Worm (Caenorhabditis elegans) whole organism, mixed stage, embryonic: ENCODE results near the gene C35A11.4.

Experiments used
- M03D4.4 ChIP-seq: sonication (generic microtip); optimal IDR thresholded peaks from 2 replicates; lab custom pipeline; 2017; ENCODE audit warnings: mild to moderate bottlenecking, missing genetic modification characterization, missing compliant biosample characterization
- blmp-1 ChIP-seq: fragments of 150-350 bp; optimal IDR thresholded peaks from 2 replicates; lab custom pipeline; 2014; ENCODE audit warnings: missing biosample characterization, missing genetic modification characterization
- ceh-43 ChIP-seq: fragments of 200-800 bp; sonication (Bioruptor generic); optimal IDR thresholded peaks from 2 replicates; lab custom pipeline; 2018; ENCODE audit warnings: mild to moderate bottlenecking, missing genetic modification characterization, moderate library complexity, missing compliant biosample characterization
- ceh-83 ChIP-seq: fragments of 200-800 bp; sonication (Bioruptor generic); optimal IDR thresholded peaks from 2 replicates; lab custom pipeline; 2018; ENCODE audit warnings: mild to moderate bottlenecking, missing genetic modification characterization, missing compliant biosample characterization
- ces-1 ChIP-seq: fragments of 150-350 bp; optimal IDR thresholded peaks from 2 replicates; lab custom pipeline; 2014; ENCODE audit warnings: missing biosample characterization, missing genetic modification reagents, missing genetic modification characterization
- cnd-1 ChIP-seq: fragments of 200-800 bp; sonication (Bioruptor generic); optimal IDR thresholded peaks from 2 replicates; lab custom pipeline; 2018; ENCODE audit warnings: mild to moderate bottlenecking, missing genetic modification characterization, missing compliant biosample characterization
- drap-1 ChIP-seq: fragments of 200-800 bp; sonication (Bioruptor generic); optimal IDR thresholded peaks from 3 replicates; lab custom pipeline; 2018; ENCODE audit warnings: mild to moderate bottlenecking, missing genetic modification characterization, missing compliant biosample characterization
- elt-1 ChIP-seq: sonication (generic microtip); optimal IDR thresholded peaks from 2 replicates; lab custom pipeline; 2017; ENCODE audit warnings: missing genetic modification characterization, mild to moderate bottlenecking, missing compliant biosample characterization, antibody characterized with exemption, moderate library complexity, borderline replicate concordance; ENCODE audit not compliant: insufficient read depth
- flh-1 ChIP-seq: fragments of 200-800 bp; sonication (Bioruptor generic); optimal IDR thresholded peaks from 2 replicates; lab custom pipeline; 2018; ENCODE audit warnings: mild to moderate bottlenecking, missing genetic modification characterization, moderate library complexity, missing compliant biosample characterization
- ham-2 ChIP-seq: fragments of 200-800 bp; sonication (Bioruptor generic); optimal IDR thresholded peaks from 2 replicates; lab custom pipeline; 2018; ENCODE audit warnings: mild to moderate bottlenecking, missing genetic modification characterization, missing compliant biosample characterization
- hlh-1 ChIP-seq: fragments of 150-350 bp; optimal IDR thresholded peaks from 2 replicates; lab custom pipeline; 2014; ENCODE audit warnings: missing biosample characterization, missing genetic modification reagents, missing genetic modification characterization
- lin-13 ChIP-seq: fragments of 150-350 bp; optimal IDR thresholded peaks from 2 replicates; lab custom pipeline; 2014; ENCODE audit warnings: missing biosample characterization, missing genetic modification characterization
- lin-32 ChIP-seq: fragments of 200-800 bp; sonication (Bioruptor generic); optimal IDR thresholded peaks from 2 replicates; lab custom pipeline; 2018; ENCODE audit warnings: mild to moderate bottlenecking, missing genetic modification characterization, missing compliant biosample characterization
- lsy-2 ChIP-seq: fragments of 150-350 bp; optimal IDR thresholded peaks from 2 replicates; lab custom pipeline; 2014; ENCODE audit warnings: missing biosample characterization, missing genetic modification characterization
- mep-1 ChIP-seq: fragments of 150-350 bp; optimal IDR thresholded peaks from 2 replicates; lab custom pipeline; 2017; ENCODE audit warnings: missing biosample characterization, missing genetic modification reagents, missing genetic modification characterization, inconsistent platforms
- mls-2 ChIP-seq: sonication (generic microtip); optimal IDR thresholded peaks from 2 replicates; lab custom pipeline; 2016; ENCODE audit warnings: mild to moderate bottlenecking, missing genetic modification characterization, moderate library complexity, missing compliant biosample characterization
- nhr-12 ChIP-seq: fragments of 150-350 bp; optimal IDR thresholded peaks from 2 replicates; lab custom pipeline; 2014; ENCODE audit warnings: missing biosample characterization, missing genetic modification characterization
- nhr-2 ChIP-seq: fragments of 150-350 bp; optimal IDR thresholded peaks from 2 replicates; lab custom pipeline; 2014; ENCODE audit warnings: missing biosample characterization, missing genetic modification characterization
- nhr-237 ChIP-seq: fragments of 150-350 bp; optimal IDR thresholded peaks from 2 replicates; lab custom pipeline; 2014; ENCODE audit warnings: missing biosample characterization, missing genetic modification characterization
- nhr-28 ChIP-seq: fragments of 150-350 bp; optimal IDR thresholded peaks from 2 replicates; lab custom pipeline; 2014; ENCODE audit warnings: missing biosample characterization, missing genetic modification characterization
- nhr-76 ChIP-seq: sonication (generic microtip); optimal IDR thresholded peaks from 2 replicates; lab custom pipeline; 2017; ENCODE audit warnings: missing biosample characterization, missing genetic modification characterization
- sem-2 ChIP-seq: fragments of 200-800 bp; sonication (Bioruptor generic); optimal IDR thresholded peaks from 2 replicates; lab custom pipeline; 2018; ENCODE audit warnings: mild to moderate bottlenecking, missing genetic modification characterization, missing compliant biosample characterization
- sptf-1 ChIP-seq: sonication (generic microtip); optimal IDR thresholded peaks from 2 replicates; lab custom pipeline; 2017; ENCODE audit warnings: mild to moderate bottlenecking, missing genetic modification characterization, moderate library complexity, missing compliant biosample characterization
- tbx-8 ChIP-seq: fragments of 200-800 bp; sonication (Bioruptor generic); optimal IDR thresholded peaks from 2 replicates; lab custom pipeline; 2018; ENCODE audit warnings: mild to moderate bottlenecking, missing genetic modification characterization, moderate library complexity, missing compliant biosample characterization
- unc-120 ChIP-seq: sonication (generic microtip); optimal IDR thresholded peaks from 2 replicates; lab custom pipeline; 2017; ENCODE audit warnings: missing genetic modification characterization, missing compliant biosample characterization; ENCODE audit not compliant: poor library complexity, severe bottlenecking
- unc-39 ChIP-seq: fragments of 150-350 bp; optimal IDR thresholded peaks from 2 replicates; lab custom pipeline; 2014; ENCODE audit warnings: missing biosample characterization, missing genetic modification characterization
- zip-8 ChIP-seq: fragments of 150-350 bp; optimal IDR thresholded peaks from 2 replicates; lab custom pipeline; 2014; ENCODE audit warnings: missing biosample characterization, missing genetic modification characterization
- ztf-11 ChIP-seq: fragments of 150-350 bp; optimal IDR thresholded peaks from 2 replicates; lab custom pipeline; 2014; ENCODE audit warnings: missing biosample characterization, missing genetic modification characterization

Gene C35A11.4

DNA sequence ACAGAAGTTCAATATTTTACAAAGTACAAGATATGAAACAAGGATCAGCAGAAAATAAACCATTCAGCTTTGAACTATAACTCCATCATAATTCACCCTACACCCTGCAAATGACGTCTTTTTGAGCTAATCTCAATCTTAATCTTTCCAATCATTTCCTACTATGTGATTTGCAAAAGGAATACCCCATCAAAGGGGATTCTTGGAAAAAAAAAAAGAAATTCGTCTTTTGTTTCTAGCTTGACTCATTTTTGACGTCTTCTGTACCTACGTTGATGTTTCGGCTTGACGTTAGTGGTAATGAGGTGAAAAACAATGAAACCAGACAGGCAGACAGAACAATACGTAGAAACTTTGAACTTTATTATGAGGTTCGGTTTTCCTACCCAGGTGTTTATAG lies 30.7 kb downstream of the C35A11.4 start:
- TF ChIP-seq nhr-28 (tag; lab: Kevin White, UChicago) (no peak), lin-32 (GFP tag; lab: Kevin White, UChicago) (no peak), nhr-237 (no peak), drap-1 (GFP tag; lab: Kevin White, UChicago) (no peak), lsy-2 (no peak), sptf-1 (tag; lab: Kevin White, UChicago) (no peak), lin-13 (no peak), hlh-1 (tag; lab: Kevin White, UChicago) (no peak), elt-1 (tag; lab: Kevin White, UChicago) (no peak)

ce11 chrV:5358772-5359171 lies 34.2 kb downstream of the C35A11.4 start, which contains the start of gene nhr-216:
Gene nhr-216, minus strand, starts transcription at chrV:5358872.
- TF ChIP-seq cnd-1 (tag; lab: Kevin White, UChicago) (no peak), drap-1 (GFP tag; lab: Kevin White, UChicago) (no peak), elt-1 (tag; lab: Kevin White, UChicago) (no peak), zip-8 (tag; lab: Kevin White, UChicago) (no peak), nhr-28 (tag; lab: Kevin White, UChicago) (no peak), lsy-2 (no peak), nhr-12 (tag; lab: Kevin White, UChicago) (no peak), ztf-11 (tag; lab: Kevin White, UChicago) (no peak), ceh-43 (GFP tag; lab: Kevin White, UChicago) (no peak), unc-120 (tag; lab: Kevin White, UChicago) (no peak), ceh-83 (GFP tag; lab: Kevin White, UChicago) (no peak), sem-2 (GFP tag; lab: Kevin White, UChicago) (no peak), hlh-1 (tag; lab: Kevin White, UChicago) (no peak), tbx-8 (no peak), M03D4.4 (tag; lab: Kevin White, UChicago) (no peak), mep-1 (tag; lab: Kevin White, UChicago) (no peak), mls-2 (tag; lab: Kevin White, UChicago) (no peak), flh-1 (no peak), blmp-1 (tag; lab: Kevin White, UChicago) (no peak), unc-39 (tag; lab: Kevin White, UChicago) (no peak)

DNA sequence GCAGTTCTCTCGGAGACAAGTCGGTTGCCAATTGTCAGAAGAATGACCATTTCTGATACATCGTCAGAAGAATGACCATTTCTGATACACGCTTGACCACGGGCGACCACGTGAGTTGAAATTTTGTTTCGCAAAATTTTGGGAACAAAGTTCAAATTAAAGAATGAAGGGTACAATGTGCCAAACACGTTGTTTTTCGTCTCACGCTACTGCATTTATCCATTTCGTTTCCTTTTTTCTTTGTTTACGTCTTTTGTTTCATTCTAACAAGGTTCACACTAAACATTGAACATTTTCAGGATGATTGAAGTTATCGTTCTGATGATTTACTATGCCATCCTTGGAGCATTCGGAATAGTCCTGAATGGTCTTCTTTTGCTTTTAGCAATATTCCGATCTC lies 41.5 kb downstream of the C35A11.4 start, which contains the start of gene srd-9:
TSS of gene srd-9 (plus strand) at position 301 of the 400 bp plus-strand sequence.
- no peak for TF ChIP-seq unc-120 (tag; lab: Kevin White, UChicago)
- TF ChIP-seq mep-1 (tag; lab: Kevin White, UChicago): no peak
- no peak for TF ChIP-seq elt-1 (tag; lab: Kevin White, UChicago)
- TF ChIP-seq blmp-1 (tag; lab: Kevin White, UChicago): no peak
- no peak for TF ChIP-seq ztf-11 (tag; lab: Kevin White, UChicago)
- TF ChIP-seq sptf-1 (tag; lab: Kevin White, UChicago): no peak
- TF ChIP-seq nhr-2 (tag; lab: Kevin White, UChicago): no peak
- no peak for TF ChIP-seq cnd-1 (tag; lab: Kevin White, UChicago)
- no peak for TF ChIP-seq ham-2
- TF ChIP-seq zip-8 (tag; lab: Kevin White, UChicago): no peak
- no peak for TF ChIP-seq flh-1

ce11 chrV:5349471-5349870 lies 43.5 kb downstream of the C35A11.4 start, which contains the start of gene T09D3.3:
Gene T09D3.3, minus strand, starts transcription at chrV:5349571.
- TF ChIP-seq ham-2 (no peak), ces-1 (no peak), M03D4.4 (tag; lab: Kevin White, UChicago) (no peak), nhr-237 (no peak), mep-1 (tag; lab: Kevin White, UChicago) (no peak), unc-120 (tag; lab: Kevin White, UChicago) (no peak), sptf-1 (tag; lab: Kevin White, UChicago) (no peak), lin-32 (GFP tag; lab: Kevin White, UChicago) (no peak)

DNA sequence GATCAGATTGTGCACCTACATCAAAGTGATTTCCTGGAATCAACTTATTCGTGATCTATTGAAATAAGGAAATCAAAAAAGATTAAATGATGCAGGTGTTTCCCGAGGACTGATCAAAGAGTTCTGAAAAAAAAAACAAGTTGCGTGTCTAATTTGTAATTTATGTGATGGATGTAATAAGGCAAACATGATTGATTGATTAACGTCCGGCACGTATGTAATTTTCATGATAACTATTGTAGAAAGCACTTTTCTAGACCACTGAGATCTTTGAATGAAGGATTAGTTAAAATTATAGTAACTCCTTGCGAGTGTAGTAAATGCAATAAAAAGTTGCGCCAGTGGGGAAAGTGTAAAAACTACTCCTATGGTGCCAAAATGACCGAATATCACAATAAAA lies 47.5 kb downstream of the C35A11.4 start, which contains the start of gene srg-25:
TSS of gene srg-25 (minus strand) at position 101 of the 400 bp plus-strand sequence.
- no peak for TF ChIP-seq unc-120 (tag; lab: Kevin White, UChicago)
- TF ChIP-seq ces-1: no peak
- TF ChIP-seq nhr-76 (tag; lab: Kevin White, UChicago): no peak
